Fruit fly (Drosophila melanogaster): ENCODE measurements around the gene CG14717.

Gene CG14717

dm6 chr3R:11657786-11658193, 38.5 kb upstream of the CG14717 start (continued):
- TF ChIP-seq dmrt11E (tag; optimal IDR thresholded peaks at IDR 0.05): peak; percentile 45
- no peak for TF ChIP-seq Myb (GFP tag; optimal IDR thresholded peaks at IDR 0.05)
- TF ChIP-seq CG10267 (tag; optimal IDR thresholded peaks at IDR 0.05): peak; percentile 16
- TF ChIP-seq Deaf1 (tag; optimal IDR thresholded peaks at IDR 0.05): peak; percentile 15
- TF ChIP-seq ash1 (GFP tag; optimal IDR thresholded peaks at IDR 0.05): no peak
- peak; percentile 81 for TF ChIP-seq lbe (GFP tag; optimal IDR thresholded peaks at IDR 0.05)
- no peak for TF ChIP-seq Lim3 (GFP tag; IDR thresholded peaks at IDR 0.05)
- TF ChIP-seq Scr (GFP tag; IDR thresholded peaks at IDR 0.05; ENCODE audit: partially characterized antibody): no peak
- no peak for TF ChIP-seq sima (GFP tag; optimal IDR thresholded peaks at IDR 0.05)
- TF ChIP-seq H15 (GFP tag; IDR thresholded peaks at IDR 0.05): no peak
- TF ChIP-seq NC2β (GFP tag; optimal IDR thresholded peaks at IDR 0.05): no peak
- TF ChIP-seq al (GFP tag; IDR thresholded peaks at IDR 0.05): 0 out of 2 replicates have a peak, but pooled peaks have one; percentile 33
- no peak for TF ChIP-seq zen (tag; optimal IDR thresholded peaks at IDR 0.05)
- TF ChIP-seq CG13424 (tag; optimal IDR thresholded peaks at IDR 0.05): peak; percentile 33
- TF ChIP-seq Meics (GFP tag; optimal IDR thresholded peaks at IDR 0.05): peak; percentile 50
- TF ChIP-seq CG32532 (GFP tag; IDR thresholded peaks at IDR 0.05): peak; percentile 66
- TF ChIP-seq crol (GFP tag; IDR thresholded peaks at IDR 0.05): no peak
- no peak for TF ChIP-seq Trl (optimal IDR thresholded peaks at IDR 0.05)
- peak; percentile 31 for TF ChIP-seq Trl (GFP tag; optimal IDR thresholded peaks at IDR 0.05)
- peak in 1 of 3 experiments; percentile 31 for TF ChIP-seq lola (GFP tag; optimal IDR thresholded peaks at IDR 0.05)
- no peak for TF ChIP-seq unc-4 (GFP tag; IDR thresholded peaks at IDR 0.05; ENCODE audit: partially characterized antibody)
- no peak for TF ChIP-seq CG1832 (GFP tag; optimal IDR thresholded peaks at IDR 0.05)
- TF ChIP-seq Elba2 (GFP tag; optimal IDR thresholded peaks at IDR 0.05): no peak
- TF ChIP-seq MTF-1 (GFP tag; optimal IDR thresholded peaks at IDR 0.05; ENCODE audit: borderline replicate concordance): no peak
- peak; percentile 47 for TF ChIP-seq grau (tag; optimal IDR thresholded peaks at IDR 0.05)
- TF ChIP-seq fd64A (GFP tag; optimal IDR thresholded peaks at IDR 0.05): no peak
- peak; percentile 13 for TF ChIP-seq CG8924 (tag; optimal IDR thresholded peaks at IDR 0.05)
- peak; percentile 34 for TF ChIP-seq CG13624 (GFP tag; optimal IDR thresholded peaks at IDR 0.05)
- no peak for TF ChIP-seq TFAM (GFP tag; optimal IDR thresholded peaks at IDR 0.05)
- TF ChIP-seq lilli (GFP tag; optimal IDR thresholded peaks at IDR 0.05): peak; percentile 61
- TF ChIP-seq CG2129 (GFP tag; IDR thresholded peaks at IDR 0.05; ENCODE audit: partially characterized antibody): no peak
- no peak for TF ChIP-seq CG32772 (GFP tag; IDR thresholded peaks at IDR 0.05)
- TF ChIP-seq sob (GFP tag; IDR thresholded peaks at IDR 0.05): peak; percentile 16; the same call in 1 of the 2 replicates
- 0 out of 3 replicates have a peak, but pooled peaks have one; percentile 8 for TF ChIP-seq CG17361 (GFP tag; IDR thresholded peaks at IDR 0.05)
- TF ChIP-seq CG9437 (GFP tag; optimal IDR thresholded peaks at IDR 0.05): no peak
- peak; percentile 55 for TF ChIP-seq gem (tag; optimal IDR thresholded peaks at IDR 0.05)
- no peak for TF ChIP-seq hkb (optimal IDR thresholded peaks at IDR 0.05)
- peak; percentile 39; the same call in 1 of the 2 replicates for TF ChIP-seq hkb (GFP tag; IDR thresholded peaks at IDR 0.05)
- TF ChIP-seq slbo (GFP tag; IDR thresholded peaks at IDR 0.05): peak; percentile 73
- TF ChIP-seq rib (GFP tag; IDR thresholded peaks at IDR 0.05): no peak
- no peak for TF ChIP-seq Nf-YA (GFP tag; IDR thresholded peaks at IDR 0.05)
- no peak for TF ChIP-seq hth (optimal IDR thresholded peaks at IDR 0.05)
- TF ChIP-seq ab (GFP tag; optimal IDR thresholded peaks at IDR 0.05): no peak
- TF ChIP-seq CG33557 (GFP tag; optimal IDR thresholded peaks at IDR 0.05): no peak
- TF ChIP-seq shn (GFP tag; optimal IDR thresholded peaks at IDR 0.05): peak; percentile 39
- no peak for TF ChIP-seq E2f2 (GFP tag; IDR thresholded peaks at IDR 0.05)
- no peak for TF ChIP-seq stwl (tag; optimal IDR thresholded peaks at IDR 0.05)
- no peak for TF ChIP-seq CG8944 (GFP tag; optimal IDR thresholded peaks at IDR 0.05)
- TF ChIP-seq CG14014 (GFP tag; IDR thresholded peaks at IDR 0.05): no peak
- peak; percentile 77 for TF ChIP-seq kni (GFP tag; optimal IDR thresholded peaks at IDR 0.05)
- no peak for TF ChIP-seq org-1 (GFP tag; optimal IDR thresholded peaks at IDR 0.05)
- no peak for TF ChIP-seq br (optimal IDR thresholded peaks at IDR 0.05)
- TF ChIP-seq maf-S (GFP tag; optimal IDR thresholded peaks at IDR 0.05): no peak
